Worm (Caenorhabditis elegans) whole organism, young adult: ENCODE data around the gene C41H7.2.
"Not testable (repeated sequence)": the region's sequence is repeated elsewhere in the genome, so short reads cannot be mapped to it uniquely, and the experiment has no call there.

ENCODE experiments used
- B0261.1 ChIP-seq: sonication (generic microtip); optimal IDR thresholded peaks from 2 replicates; lab custom pipeline; 2016; ENCODE audit warnings: mild to moderate bottlenecking, missing genetic modification characterization, moderate library complexity, missing compliant biosample characterization
- F23B12.7 ChIP-seq: sonication (generic microtip); optimal IDR thresholded peaks from 2 replicates; lab custom pipeline; 2017; ENCODE audit warnings: missing genetic modification characterization, mild to moderate bottlenecking, missing compliant biosample characterization, antibody characterized with exemption, moderate library complexity; ENCODE audit not compliant: insufficient read depth
- F37B4.10 ChIP-seq: fragments of 200-800 bp; sonication (Bioruptor generic); IDR thresholded peaks from 2 replicates; pipeline ENCODE4 v1.3.6; 2022; ENCODE audit warnings: missing genetic modification characterization, missing compliant biosample characterization
- F57C9.4 ChIP-seq: sonication (generic microtip); optimal IDR thresholded peaks from 2 replicates; lab custom pipeline; 2017; ENCODE audit warnings: mild to moderate bottlenecking, missing genetic modification characterization, missing compliant biosample characterization
- Y56A3A.18 ChIP-seq: fragments of 200-800 bp; sonication (Bioruptor generic); IDR thresholded peaks from 2 replicates; pipeline ENCODE4 v1.3.6; 2022; ENCODE audit warnings: missing genetic modification reagents, missing genetic modification characterization, missing compliant biosample characterization
- Y79H2A.3 ChIP-seq: fragments of 200-800 bp; sonication (Bioruptor generic); conservative IDR thresholded peaks from 2 replicates; pipeline ENCODE4 v1.3.6; 2022; ENCODE audit warnings: missing genetic modification reagents, missing genetic modification characterization, missing compliant biosample characterization
- akir-1 ChIP-seq: fragments of 200-800 bp; sonication (Bioruptor generic); optimal IDR thresholded peaks from 2 replicates; lab custom pipeline; 2018; ENCODE audit warnings: mild to moderate bottlenecking, missing genetic modification characterization, moderate library complexity, missing compliant biosample characterization
- aptf-2 ChIP-seq: fragments of 200-800 bp; sonication (Bioruptor generic); conservative IDR thresholded peaks from 2 replicates; pipeline ENCODE4 v1.3.6; 2022; ENCODE audit warnings: missing genetic modification reagents, missing genetic modification characterization, missing compliant biosample characterization
- bed-2 ChIP-seq: fragments of 200-800 bp; sonication (Bioruptor generic); IDR thresholded peaks from 2 replicates; pipeline ENCODE4 v1.3.6; 2022; ENCODE audit warnings: missing genetic modification reagents, missing genetic modification characterization, missing compliant biosample characterization
- cebp-2 ChIP-seq: fragments of 200-800 bp; sonication (Bioruptor generic); IDR thresholded peaks from 2 replicates; pipeline ENCODE4 v1.3.6; 2022; ENCODE audit warnings: missing genetic modification characterization, missing compliant biosample characterization
- ceh-100 ChIP-seq: fragments of 200-800 bp; sonication (Bioruptor generic); IDR thresholded peaks from 2 replicates; pipeline ENCODE4 v1.3.6; 2022; ENCODE audit warnings: missing genetic modification reagents, missing genetic modification characterization, missing compliant biosample characterization
- dox-1 ChIP-seq: fragments of 200-800 bp; sonication (Bioruptor generic); IDR thresholded peaks from 2 replicates; pipeline ENCODE4 v1.3.6; 2022; ENCODE audit warnings: missing genetic modification reagents, missing genetic modification characterization, missing compliant biosample characterization
- efl-1 ChIP-seq: fragments of 150-350 bp; optimal IDR thresholded peaks from 2 replicates; lab custom pipeline; 2014; ENCODE audit warnings: missing biosample characterization, missing genetic modification reagents, missing genetic modification characterization
- egrh-3 ChIP-seq: fragments of 200-800 bp; sonication (Bioruptor generic); IDR thresholded peaks from 2 replicates; pipeline ENCODE4 v1.3.6; 2022; ENCODE audit warnings: missing genetic modification reagents, missing genetic modification characterization, missing compliant biosample characterization
- fkh-3 ChIP-seq: sonication (generic microtip); optimal IDR thresholded peaks from 2 replicates; lab custom pipeline; 2016; ENCODE audit warnings: mild to moderate bottlenecking, missing genetic modification characterization, missing compliant biosample characterization
- hmg-1.2 ChIP-seq: fragments of 200-800 bp; sonication (Bioruptor generic); IDR thresholded peaks from 2 replicates; pipeline ENCODE4 v1.3.6; 2022; ENCODE audit warnings: missing genetic modification reagents, missing genetic modification characterization, missing compliant biosample characterization
- madf-10 ChIP-seq: sonication (generic microtip); optimal IDR thresholded peaks from 2 replicates; lab custom pipeline; 2016; ENCODE audit warnings: mild to moderate bottlenecking, missing genetic modification characterization, missing compliant biosample characterization
- madf-6 ChIP-seq: fragments of 200-800 bp; sonication (Bioruptor generic); IDR thresholded peaks from 2 replicates; pipeline ENCODE4 v1.3.6; 2022; ENCODE audit warnings: missing genetic modification reagents, missing genetic modification characterization, missing compliant biosample characterization
- mxl-1 ChIP-seq: sonication (generic microtip); optimal IDR thresholded peaks from 2 replicates; lab custom pipeline; 2016; ENCODE audit warnings: missing genetic modification characterization, missing compliant biosample characterization
- nfya-1 ChIP-seq: sonication (generic microtip); optimal IDR thresholded peaks from 2 replicates; lab custom pipeline; 2017; ENCODE audit warnings: antibody characterized with exemption, missing compliant biosample characterization, missing genetic modification characterization, borderline replicate concordance; ENCODE audit not compliant: insufficient read depth
- nhr-120 ChIP-seq: fragments of 200-800 bp; sonication (Bioruptor generic); IDR thresholded peaks from 2 replicates; pipeline ENCODE4 v1.3.6; 2022; ENCODE audit warnings: missing genetic modification characterization, missing compliant biosample characterization
- pbrm-1 ChIP-seq: fragments of 200-800 bp; sonication (Bioruptor generic); IDR thresholded peaks from 2 replicates; pipeline ENCODE4 v1.3.6; 2022; ENCODE audit warnings: missing genetic modification reagents, missing genetic modification characterization, missing compliant biosample characterization
- rcor-1 ChIP-seq: fragments of 200-800 bp; sonication (Bioruptor generic); IDR thresholded peaks from 2 replicates; pipeline ENCODE4 v1.3.6; 2022; ENCODE audit warnings: missing genetic modification reagents, missing genetic modification characterization, missing compliant biosample characterization
- rpc-1 ChIP-seq, 2 experiments: fragments of 150-350 bp in 1 of 2; sonication (generic microtip) in 1 of 2; optimal IDR thresholded peaks; 2 replicates each; lab custom pipeline; 2014 to 2018; ENCODE audit warnings: missing biosample characterization in 1 of 2, missing genetic modification characterization in 1 of 2, missing genetic modification reagents in 1 of 2, missing genotype in 1 of 2
- snpc-1.1 ChIP-seq: sonication (generic microtip); optimal IDR thresholded peaks from 2 replicates; lab custom pipeline; 2017; ENCODE audit warnings: missing genetic modification characterization, mild to moderate bottlenecking, missing compliant biosample characterization, antibody characterized with exemption, moderate library complexity, missing genotype, missing genetic modification reagents; ENCODE audit not compliant: insufficient read depth
- snpc-3.4 ChIP-seq: sonication (generic microtip); optimal IDR thresholded peaks from 2 replicates; lab custom pipeline; 2017; ENCODE audit warnings: missing genetic modification characterization, mild to moderate bottlenecking, missing compliant biosample characterization, antibody characterized with exemption, moderate library complexity, missing genotype, missing genetic modification reagents
- snpc-4 ChIP-seq, 5 experiments: fragments of 150-350 bp in 1 of 5; sonication (generic microtip) in 4 of 5; optimal IDR thresholded peaks; 2 replicates each; lab custom pipeline; 2014 to 2018; ENCODE audit warnings: missing genetic modification characterization in 5 of 5, missing biosample characterization in 3 of 5, antibody characterized with exemption in 2 of 5, mild to moderate bottlenecking in 2 of 5, missing compliant biosample characterization in 2 of 5, missing genotype in 2 of 5, moderate library complexity in 2 of 5, missing genetic modification reagents in 1 of 5
- tbp1 ChIP-seq: fragments of 200-800 bp; sonication (Bioruptor generic); optimal IDR thresholded peaks from 2 replicates; lab custom pipeline; 2018; ENCODE audit warnings: mild to moderate bottlenecking, missing genetic modification characterization, missing compliant biosample characterization
- ztf-18 ChIP-seq: sonication (generic microtip); optimal IDR thresholded peaks from 2 replicates; lab custom pipeline; 2016; ENCODE audit warnings: missing genotype, mild to moderate bottlenecking, missing genetic modification characterization, missing compliant biosample characterization
- ztf-26 ChIP-seq: sonication (generic microtip); optimal IDR thresholded peaks from 2 replicates; lab custom pipeline; 2017; ENCODE audit warnings: missing genetic modification characterization, missing compliant biosample characterization
- ztf-6 ChIP-seq: fragments of 200-800 bp; sonication (Bioruptor generic); IDR thresholded peaks from 2 replicates; pipeline ENCODE4 v1.3.6; 2022; ENCODE audit warnings: missing genetic modification reagents, missing genetic modification characterization, missing compliant biosample characterization

C41H7.2 gene

ce11 chrII:3019807-3020206 is 5.2 kb downstream of the C41H7.2 start, which contains the start of gene clec-3:
TSS of gene clec-3 (minus strand) at chrII:3019907.
- no peak for TF ChIP-seq ceh-100 (GFP tag; lab: Robert Waterston, UW)

- TF ChIP-seq ztf-18 (tag; lab: Kevin White, UChicago) (no peak), cebp-2 (no peak)
- TF ChIP-seq, all 124 proteins: peak for 0
These were observed 6.3 kb downstream of the C41H7.2 start for ce11 chrII:3020899-3021298.

- no peak for TF ChIP-seq snpc-4 (GFP tag; optimal IDR thresholded peaks at IDR 0.05; lab: Kevin White, UChicago)
- peak in 2 of 4 experiments; percentile 69 to 76 for TF ChIP-seq snpc-4 (tag; optimal IDR thresholded peaks at IDR 0.05; lab: Kevin White, UChicago)
- TF ChIP-seq snpc-1.1: peak; percentile 10
- TF ChIP-seq hmg-1.2 (GFP tag; lab: Robert Waterston, UW): peak; percentile 39
- TF ChIP-seq nfya-1: no peak
These were observed 8.8 kb downstream of the C41H7.2 start, which contains the start of gene clec-2 for ce11 chrII:3023381-3023935. TSS of gene clec-2 (minus strand) at chrII:3023431.

ce11 chrII:3024655-3025054 is 10.0 kb downstream of the C41H7.2 start:
- TF ChIP-seq snpc-3.4 (no peak), ztf-6 (no peak), F37B4.10 (no peak), F57C9.4 (tag; lab: Kevin White, UChicago) (no peak), ztf-26 (tag; lab: Kevin White, UChicago) (no peak), F23B12.7 (tag; lab: Kevin White, UChicago) (no peak)

ce11 chrII:3028264-3028663 is 13.6 kb downstream of the C41H7.2 start:
- no peak for TF ChIP-seq efl-1 (GFP tag; lab: Kevin White, UChicago)

- TF ChIP-seq nhr-120 (GFP tag; lab: Robert Waterston, UW) (no peak), mxl-1 (tag; lab: Kevin White, UChicago) (no peak), pbrm-1 (GFP tag; lab: Robert Waterston, UW) (no peak), ztf-6 (no peak), akir-1 (GFP tag; lab: Kevin White, UChicago) (no peak), egrh-3 (GFP tag; lab: Robert Waterston, UW) (no peak), aptf-2 (GFP tag; lab: Robert Waterston, UW) (no peak), madf-10 (tag; lab: Kevin White, UChicago) (no peak), Y79H2A.3 (GFP tag; lab: Robert Waterston, UW) (no peak), bed-2 (GFP tag; lab: Robert Waterston, UW) (no peak), fkh-3 (tag; lab: Kevin White, UChicago) (no peak), rpc-1 (optimal IDR thresholded peaks at IDR 0.05; lab: Kevin White, UChicago) (no peak), rpc-1 (tag; optimal IDR thresholded peaks at IDR 0.05; lab: Kevin White, UChicago) (no peak), efl-1 (GFP tag; lab: Kevin White, UChicago) (no peak), Y56A3A.18 (GFP tag; lab: Robert Waterston, UW) (no peak)
These were observed 15.8 kb downstream of the C41H7.2 start for ce11 chrII:3030416-3030815.

ce11 chrII:3031292-3031691 is 16.7 kb downstream of the C41H7.2 start:
- TF ChIP-seq tbp1 (GFP tag; lab: Kevin White, UChicago) (peak; percentile 84), snpc-4 (tag; optimal IDR thresholded peaks at IDR 0.05; lab: Kevin White, UChicago) (peak in 2 of 4 experiments; percentile 39 to 66), rpc-1 (optimal IDR thresholded peaks at IDR 0.05; lab: Kevin White, UChicago) (peak; percentile 26), rpc-1 (tag; optimal IDR thresholded peaks at IDR 0.05; lab: Kevin White, UChicago) (peak; percentile 52), B0261.1 (tag; lab: Kevin White, UChicago) (peak; percentile 66), dox-1 (GFP tag; lab: Robert Waterston, UW) (0 out of 2 replicates have a peak, but pooled peaks have one; percentile 31), hmg-1.2 (GFP tag; lab: Robert Waterston, UW) (peak; percentile 31; the same call in 1 of the 2 replicates), rcor-1 (GFP tag; lab: Robert Waterston, UW) (peak; percentile 37; the same call in 1 of the 2 replicates), madf-6 (GFP tag; lab: Robert Waterston, UW) (peak; percentile 61; the same call in 1 of the 2 replicates)
- TF ChIP-seq snpc-4 (GFP tag; optimal IDR thresholded peaks at IDR 0.05; lab: Kevin White, UChicago): not testable (repeated sequence)
